Worm (Caenorhabditis elegans): Measurements from ENCODE around the gene fbxa-209.

Gene fbxa-209

DNA sequence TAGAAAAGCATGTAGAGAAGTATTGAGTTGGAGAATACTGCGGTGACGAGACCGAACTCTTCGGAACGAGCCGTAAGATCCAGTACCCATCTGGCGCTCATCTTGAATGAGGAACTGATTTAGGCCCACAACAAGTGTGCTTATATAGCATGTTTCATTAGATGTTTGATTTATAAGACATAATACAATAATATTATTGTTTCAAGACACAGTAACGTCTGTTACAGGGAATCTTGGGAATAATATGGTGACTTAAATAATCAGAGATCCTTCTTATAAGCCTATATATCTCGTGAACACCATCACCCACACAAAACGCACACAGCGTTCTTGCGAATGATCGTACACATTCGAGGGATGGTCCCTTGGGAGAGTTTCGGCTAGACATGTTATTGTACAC, 43.1 kb downstream of the fbxa-209 start, which contains the start of gene str-88:
Gene str-88 (minus strand): TSS at position 101 of the 400 bp plus-strand sequence.
- TF ChIP-seq ref-1 (GFP tag; conservative IDR thresholded peaks at IDR 0.05) (no peak), flt-1 (GFP tag; IDR thresholded peaks at IDR 0.05) (no peak), ztf-29 (GFP tag; IDR thresholded peaks at IDR 0.05) (no peak), med-1 (GFP tag; optimal IDR thresholded peaks at IDR 0.05; ENCODE audit: insufficient read depth) (no peak), klf-2 (GFP tag; conservative IDR thresholded peaks at IDR 0.05) (no peak), tab-1 (GFP tag; IDR thresholded peaks at IDR 0.05) (no peak), T22C8.4 (GFP tag; IDR thresholded peaks at IDR 0.05) (no peak), cog-1 (tag; optimal IDR thresholded peaks at IDR 0.05) (no peak), ztf-23 (GFP tag; IDR thresholded peaks at IDR 0.05) (no peak)

DNA sequence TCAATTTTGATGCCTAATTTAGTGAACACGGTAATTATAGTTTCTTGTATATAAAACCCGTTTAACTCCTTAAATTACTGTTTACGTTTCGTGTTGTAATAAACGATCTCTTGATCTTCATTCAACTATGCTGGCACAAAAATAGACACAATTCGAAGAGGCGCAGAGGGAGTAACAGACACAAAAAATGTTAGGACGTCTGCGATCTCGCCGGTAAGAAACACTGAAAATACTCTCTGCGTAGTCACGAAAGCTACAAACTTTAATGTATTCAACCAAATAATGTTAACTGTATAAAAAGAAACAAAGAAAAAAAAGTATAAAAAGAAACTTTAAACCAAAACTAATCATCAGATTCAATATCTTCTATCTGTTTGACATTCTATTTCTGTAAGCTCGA, 46.0 kb downstream of the fbxa-209 start, which contains the start of gene dhs-23:
Gene dhs-23 (plus strand): TSS at position 363 of the 400 bp plus-strand sequence.
- TF ChIP-seq T22C8.4 (GFP tag; IDR thresholded peaks at IDR 0.05) (no peak), med-1 (GFP tag; optimal IDR thresholded peaks at IDR 0.05; ENCODE audit: insufficient read depth) (no peak), ref-1 (GFP tag; conservative IDR thresholded peaks at IDR 0.05) (no peak), cog-1 (tag; optimal IDR thresholded peaks at IDR 0.05) (no peak), tab-1 (GFP tag; IDR thresholded peaks at IDR 0.05) (no peak), flt-1 (GFP tag; IDR thresholded peaks at IDR 0.05) (no peak), ztf-29 (GFP tag; IDR thresholded peaks at IDR 0.05) (no peak), ztf-23 (GFP tag; IDR thresholded peaks at IDR 0.05) (no peak), klf-2 (GFP tag; conservative IDR thresholded peaks at IDR 0.05) (no peak)

DNA sequence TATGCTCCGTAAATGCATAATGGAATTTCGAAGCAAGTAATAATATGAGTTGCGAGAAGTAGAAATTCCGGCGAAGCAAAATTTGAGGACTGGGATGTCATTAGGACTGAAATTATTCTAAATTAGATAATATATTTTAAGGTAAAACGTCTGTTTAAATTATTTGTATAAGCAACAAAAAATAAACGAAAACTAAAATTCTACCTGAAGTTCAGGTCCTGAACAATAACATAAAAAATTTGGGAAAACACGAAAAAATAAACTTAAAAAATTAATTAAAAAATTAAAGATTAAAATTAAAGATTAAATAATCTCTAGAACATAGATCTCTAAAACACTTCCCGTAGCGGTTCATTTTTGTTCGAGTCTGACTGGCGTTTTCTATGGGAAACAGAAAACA, 47.0 kb downstream of the fbxa-209 start, which contains the start of gene srh-251:
Gene srh-251 (minus strand): TSS at position 101 of the 400 bp plus-strand sequence.
- TF ChIP-seq flt-1 (GFP tag; IDR thresholded peaks at IDR 0.05): no peak
- TF ChIP-seq med-1 (GFP tag; optimal IDR thresholded peaks at IDR 0.05; ENCODE audit: insufficient read depth): no peak
- TF ChIP-seq T22C8.4 (GFP tag; IDR thresholded peaks at IDR 0.05): no peak
- no peak for TF ChIP-seq ref-1 (GFP tag; conservative IDR thresholded peaks at IDR 0.05)
- TF ChIP-seq ztf-29 (GFP tag; IDR thresholded peaks at IDR 0.05): no peak
- TF ChIP-seq klf-2 (GFP tag; conservative IDR thresholded peaks at IDR 0.05): no peak
- no peak for TF ChIP-seq cog-1 (tag; optimal IDR thresholded peaks at IDR 0.05)
- no peak for TF ChIP-seq ztf-23 (GFP tag; IDR thresholded peaks at IDR 0.05)
- TF ChIP-seq tab-1 (GFP tag; IDR thresholded peaks at IDR 0.05): no peak

DNA sequence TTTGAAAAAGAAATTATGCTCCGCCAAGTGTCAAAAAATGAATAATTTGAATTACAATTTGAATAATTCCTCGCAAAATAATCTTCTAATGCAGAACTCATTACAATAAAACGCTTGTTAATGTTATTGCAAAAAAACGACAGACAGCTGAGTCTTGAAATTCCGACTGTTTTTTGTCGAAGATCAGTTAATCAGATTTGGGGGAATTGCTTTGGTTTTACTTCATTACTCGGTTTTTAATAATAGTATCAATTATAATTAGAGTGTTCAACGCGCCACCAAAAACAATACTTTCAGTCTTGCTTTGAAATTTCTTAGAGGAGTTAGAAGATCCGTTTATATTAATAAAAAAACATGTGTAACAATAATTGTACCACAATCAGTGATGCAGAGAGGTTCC, 48.9 kb downstream of the fbxa-209 start, which contains the start of gene srh-122:
Gene srh-122 (minus strand): TSS at position 101 of the 400 bp plus-strand sequence.
- no peak for TF ChIP-seq flt-1 (GFP tag; IDR thresholded peaks at IDR 0.05)

DNA sequence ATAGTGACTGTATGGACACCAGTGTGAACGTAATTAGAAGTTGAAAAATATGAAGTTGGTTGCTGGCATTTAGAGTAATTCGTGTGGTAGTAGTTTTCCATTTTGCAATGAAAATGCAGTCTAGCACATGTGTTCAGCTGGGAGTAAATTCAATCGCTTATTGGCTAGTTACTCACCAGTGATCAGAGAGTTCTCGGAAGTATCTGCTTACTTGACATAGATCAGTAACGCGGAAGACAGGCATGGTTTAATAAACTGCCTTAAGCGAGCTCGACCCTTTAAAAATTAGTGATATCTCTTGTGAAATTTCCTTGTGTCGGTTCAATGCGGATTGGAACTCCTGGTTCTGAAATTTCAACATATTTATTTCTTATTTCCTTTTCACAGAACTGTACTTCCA, 50.6 kb downstream of the fbxa-209 start, which contains the start of gene srh-52:
Gene srh-52 (minus strand): TSS at position 101 of the 400 bp plus-strand sequence.
- no peak for TF ChIP-seq ztf-23 (GFP tag; IDR thresholded peaks at IDR 0.05)
- no peak for TF ChIP-seq med-1 (GFP tag; optimal IDR thresholded peaks at IDR 0.05; ENCODE audit: insufficient read depth)
- no peak for TF ChIP-seq cog-1 (tag; optimal IDR thresholded peaks at IDR 0.05)
- TF ChIP-seq tab-1 (GFP tag; IDR thresholded peaks at IDR 0.05): no peak
- no peak for TF ChIP-seq ref-1 (GFP tag; conservative IDR thresholded peaks at IDR 0.05)
- no peak for TF ChIP-seq T22C8.4 (GFP tag; IDR thresholded peaks at IDR 0.05)
- TF ChIP-seq klf-2 (GFP tag; conservative IDR thresholded peaks at IDR 0.05): no peak
- TF ChIP-seq ztf-29 (GFP tag; IDR thresholded peaks at IDR 0.05): no peak
- TF ChIP-seq flt-1 (GFP tag; IDR thresholded peaks at IDR 0.05): no peak

Data from whole organism, midembryonic.